Fruit fly (Drosophila melanogaster): ENCODE measurements around the gene CG9281.

- TF ChIP-seq lbe (GFP tag; optimal IDR thresholded peaks at IDR 0.05) (no peak), Sry-β (GFP tag; optimal IDR thresholded peaks at IDR 0.05) (peak; percentile 87), Hr39 (optimal IDR thresholded peaks at IDR 0.05) (no peak), Fer1 (GFP tag; optimal IDR thresholded peaks at IDR 0.05) (peak; percentile 67), CG2120 (GFP tag; optimal IDR thresholded peaks at IDR 0.05) (peak; percentile 79)
Observed at dm6 chrX:15733995-15734394, 23.7 kb upstream of the CG9281 start, which contains the start of the genes CG12379 and MagR.

All from whole organism, embryonic.